ENCODE assay signal across 1 fruit fly cellular context in genomic region chr3R:28586943-28587342, dm6.
TF ChIP-seq lines count a peak whose summit lies in the region.

No protein-coding gene starts in this region.

TF ChIP-seq in whole organism, embryonic, 481 proteins besides CTCF, POLR2A, EP300 and RAD21 (continued from another document):
- TF ChIP-seq CG14667 (GFP tag; IDR thresholded peaks at IDR 0.05; lab: Robert Waterston, UW) (no peak), Abd-B (GFP tag; optimal IDR thresholded peaks at IDR 0.05; lab: Kevin White, UChicago) (no peak), CG6854 (GFP tag; optimal IDR thresholded peaks at IDR 0.05; lab: Kevin White, UChicago) (no peak), slou (GFP tag; optimal IDR thresholded peaks at IDR 0.05; lab: Kevin White, UChicago) (no peak), CG4360 (GFP tag; IDR thresholded peaks at IDR 0.05; lab: Robert Waterston, UW) (no peak), Xrp1 (GFP tag; IDR thresholded peaks at IDR 0.05; lab: Robert Waterston, UW) (peak; percentile 29; the same call in 1 of the 2 replicates), Ravus (GFP tag; IDR thresholded peaks at IDR 0.05; lab: Robert Waterston, UW) (no peak), Lhr (GFP tag; optimal IDR thresholded peaks at IDR 0.05; lab: Kevin White, UChicago) (peak; percentile 19), D (optimal IDR thresholded peaks at IDR 0.05; lab: Kevin White, UChicago) (no peak), D (GFP tag; optimal IDR thresholded peaks at IDR 0.05; lab: Kevin White, UChicago) (no peak), ab (GFP tag; optimal IDR thresholded peaks at IDR 0.05; lab: Kevin White, UChicago) (no peak), Asciz (GFP tag; optimal IDR thresholded peaks at IDR 0.05; lab: Kevin White, UChicago) (peak; percentile 30), Dfd (GFP tag; optimal IDR thresholded peaks at IDR 0.05; lab: Kevin White, UChicago) (no peak), HHEX (GFP tag; optimal IDR thresholded peaks at IDR 0.05; lab: Kevin White, UChicago) (peak; percentile 20), sqz (GFP tag; optimal IDR thresholded peaks at IDR 0.05; lab: Kevin White, UChicago) (no peak), ci (GFP tag; IDR thresholded peaks at IDR 0.05; lab: Robert Waterston, UW) (peak; percentile 47; the same call in 1 of the 3 replicates), repo (GFP tag; optimal IDR thresholded peaks at IDR 0.05; lab: Kevin White, UChicago) (no peak), schlank (tag; optimal IDR thresholded peaks at IDR 0.05; lab: Kevin White, UChicago) (peak; percentile 25), lbe (GFP tag; optimal IDR thresholded peaks at IDR 0.05; lab: Kevin White, UChicago) (no peak), CG9437 (GFP tag; optimal IDR thresholded peaks at IDR 0.05; lab: Kevin White, UChicago) (no peak), CG34422 (GFP tag; IDR thresholded peaks at IDR 0.05; lab: Robert Waterston, UW) (no peak), bsh (GFP tag; optimal IDR thresholded peaks at IDR 0.05; lab: Kevin White, UChicago) (peak in 1 of 2 experiments; percentile 49), bigmax (GFP tag; optimal IDR thresholded peaks at IDR 0.05; lab: Kevin White, UChicago) (no peak), fru (optimal IDR thresholded peaks at IDR 0.05; lab: Kevin White, UChicago) (no peak), Meics (GFP tag; optimal IDR thresholded peaks at IDR 0.05; lab: Kevin White, UChicago) (peak; percentile 22), Pdp1 (GFP tag; optimal IDR thresholded peaks at IDR 0.05; lab: Kevin White, UChicago) (peak in 1 of 2 experiments; percentile 23), CG14710 (tag; optimal IDR thresholded peaks at IDR 0.05; lab: Kevin White, UChicago) (peak; percentile 22), sens (GFP tag; lab: Kevin White, UChicago) (peak; percentile 87), croc (GFP tag; conservative IDR thresholded peaks at IDR 0.05; lab: Robert Waterston, UW) (no peak)
TF ChIP-seq in whole organism, embryonic: peak in this region for 101.
